Worm (Caenorhabditis elegans) whole organism, L1 larva: ENCODE results near the gene D1086.17.

Experiments used
- C04F5.9 ChIP-seq: sonication (generic microtip); optimal IDR thresholded peaks from 2 replicates; lab custom pipeline; 2016; ENCODE audit warnings: missing genetic modification characterization, missing compliant biosample characterization
- C16A3.4 ChIP-seq: fragments of 150-350 bp; optimal IDR thresholded peaks from 2 replicates; lab custom pipeline; 2014; ENCODE audit warnings: missing biosample characterization, missing genetic modification characterization
- C34B4.2 ChIP-seq: sonication (generic microtip); optimal IDR thresholded peaks from 2 replicates; lab custom pipeline; 2017; ENCODE audit warnings: mild to moderate bottlenecking, missing genetic modification characterization, missing compliant biosample characterization
- alr-1 ChIP-seq: fragments of 200-800 bp; sonication (Bioruptor generic); optimal IDR thresholded peaks from 2 replicates; lab custom pipeline; 2018; ENCODE audit warnings: borderline replicate concordance, mild to moderate bottlenecking, missing genetic modification characterization, missing compliant biosample characterization
- aly-2 ChIP-seq: fragments of 150-350 bp; optimal IDR thresholded peaks from 2 replicates; lab custom pipeline; 2014; ENCODE audit warnings: missing biosample characterization, missing genetic modification characterization
- ama-1 ChIP-seq: fragments of 150-350 bp; optimal IDR thresholded peaks from 2 replicates; lab custom pipeline; 2014
- blmp-1 ChIP-seq: fragments of 150-350 bp; optimal IDR thresholded peaks from 2 replicates; lab custom pipeline; 2014; ENCODE audit warnings: missing biosample characterization, missing genetic modification characterization
- ceh-82 ChIP-seq, 3 experiments: fragments of 150-350 bp in 1 of 3; sonication (generic microtip) in 2 of 3; optimal IDR thresholded peaks; 2 replicates each; lab custom pipeline; 2014 to 2017; ENCODE audit warnings: missing biosample characterization in 3 of 3, missing genetic modification characterization in 3 of 3
- ceh-88 ChIP-seq: fragments of 200-800 bp; sonication (Bioruptor generic); IDR thresholded peaks from 2 replicates; pipeline ENCODE4 v1.3.6; 2022; ENCODE audit warnings: missing genetic modification characterization, missing compliant biosample characterization
- dsc-1 ChIP-seq: sonication (generic microtip); optimal IDR thresholded peaks from 2 replicates; lab custom pipeline; 2016; ENCODE audit warnings: mild to moderate bottlenecking, missing genetic modification characterization, missing compliant biosample characterization
- efl-1 ChIP-seq, 4 experiments: fragments of 150-350 bp; optimal IDR thresholded peaks in 3 of 4; peaks in 1 of 4; 1 replicate in 1 of 4; 2 replicates in 3 of 4; lab custom pipeline; 2014; ENCODE audit warnings: missing biosample characterization in 2 of 4, missing genetic modification characterization in 2 of 4, missing genetic modification reagents in 2 of 4
- efl-3 ChIP-seq: fragments of 200-800 bp; sonication (Bioruptor generic); optimal IDR thresholded peaks from 2 replicates; lab custom pipeline; 2018; ENCODE audit warnings: mild to moderate bottlenecking, missing genetic modification characterization, missing compliant biosample characterization
- egl-13 ChIP-seq: sonication (generic microtip); optimal IDR thresholded peaks from 2 replicates; lab custom pipeline; 2016; ENCODE audit warnings: missing genotype, missing genetic modification reagents, missing genetic modification characterization, missing compliant biosample characterization
- elt-2 ChIP-seq: sonication (generic microtip); optimal IDR thresholded peaks from 2 replicates; lab custom pipeline; 2016; ENCODE audit warnings: missing genetic modification characterization, mild to moderate bottlenecking, inconsistent platforms, missing compliant biosample characterization, missing genetic modification reagents
- elt-3 ChIP-seq, 6 experiments: fragments of 150-350 bp in 1 of 6; sonication (generic microtip); optimal IDR thresholded peaks; 2 replicates each; lab custom pipeline; 2017 to 2018; ENCODE audit warnings: missing biosample characterization in 6 of 6, missing genetic modification characterization in 6 of 6, inconsistent platforms in 1 of 6
- grh-1 ChIP-seq: fragments of 200-800 bp; sonication (Bioruptor generic); IDR thresholded peaks from 2 replicates; pipeline ENCODE4 v1.3.6; 2022; ENCODE audit warnings: missing genetic modification reagents, missing genetic modification characterization, missing compliant biosample characterization
- hlh-17 ChIP-seq: fragments of 200-800 bp; sonication (Bioruptor generic); optimal IDR thresholded peaks from 2 replicates; lab custom pipeline; 2018; ENCODE audit warnings: missing genetic modification characterization, mild to moderate bottlenecking, missing compliant biosample characterization, moderate library complexity, borderline replicate concordance
- hlh-4 ChIP-seq: sonication (generic microtip); optimal IDR thresholded peaks from 2 replicates; lab custom pipeline; 2016; ENCODE audit warnings: mild to moderate bottlenecking, missing genetic modification characterization, missing compliant biosample characterization
- lin-14 ChIP-seq: fragments of 200-800 bp; sonication (Bioruptor generic); optimal IDR thresholded peaks from 2 replicates; lab custom pipeline; 2018; ENCODE audit warnings: mild to moderate bottlenecking, missing genetic modification characterization, moderate library complexity, missing compliant biosample characterization
- lin-39 ChIP-seq: fragments of 150-350 bp; optimal IDR thresholded peaks from 2 replicates; lab custom pipeline; 2014; ENCODE audit warnings: missing biosample characterization, missing genetic modification reagents, missing genetic modification characterization
- lir-3 ChIP-seq: sonication (generic microtip); optimal IDR thresholded peaks from 2 replicates; lab custom pipeline; 2016; ENCODE audit warnings: mild to moderate bottlenecking, missing genetic modification characterization, moderate library complexity, missing compliant biosample characterization; ENCODE audit not compliant: poor library complexity
- lsy-2 ChIP-seq, 2 experiments: fragments of 150-350 bp; optimal IDR thresholded peaks; 2 replicates each; lab custom pipeline; 2014; ENCODE audit warnings: missing biosample characterization in 2 of 2, missing genetic modification characterization in 2 of 2
- mdl-1 ChIP-seq, 2 experiments: fragments of 150-350 bp; optimal IDR thresholded peaks; 2 replicates each; lab custom pipeline; 2014 to 2017; ENCODE audit warnings: missing biosample characterization in 2 of 2, missing genetic modification characterization in 2 of 2, inconsistent platforms in 1 of 2
- mef-2 ChIP-seq: fragments of 150-350 bp; optimal IDR thresholded peaks from 2 replicates; lab custom pipeline; 2014; ENCODE audit warnings: missing biosample characterization, missing genetic modification characterization
- mep-1 ChIP-seq: fragments of 150-350 bp; optimal IDR thresholded peaks from 2 replicates; lab custom pipeline; 2014; ENCODE audit warnings: missing biosample characterization, missing genetic modification characterization
- nhr-11 ChIP-seq: fragments of 150-350 bp; optimal IDR thresholded peaks from 2 replicates; lab custom pipeline; 2014; ENCODE audit warnings: missing biosample characterization, missing genetic modification characterization
- nhr-19 ChIP-seq: fragments of 200-800 bp; sonication (Bioruptor generic); conservative IDR thresholded peaks from 2 replicates; pipeline ENCODE4 v1.3.6; 2022; ENCODE audit warnings: missing genetic modification characterization, missing compliant biosample characterization
- nhr-20 ChIP-seq: sonication (generic microtip); optimal IDR thresholded peaks from 2 replicates; lab custom pipeline; 2016; ENCODE audit warnings: mild to moderate bottlenecking, missing genetic modification characterization, missing compliant biosample characterization
- nhr-237 ChIP-seq: fragments of 150-350 bp; optimal IDR thresholded peaks from 2 replicates; lab custom pipeline; 2014; ENCODE audit warnings: missing biosample characterization, missing genetic modification characterization
- nhr-47 ChIP-seq: sonication (generic microtip); optimal IDR thresholded peaks from 2 replicates; lab custom pipeline; 2016; ENCODE audit warnings: mild to moderate bottlenecking, missing genetic modification characterization, moderate library complexity, missing compliant biosample characterization
- nhr-71 ChIP-seq: sonication (generic microtip); optimal IDR thresholded peaks from 2 replicates; lab custom pipeline; 2016; ENCODE audit warnings: mild to moderate bottlenecking, missing genetic modification characterization, moderate library complexity, missing compliant biosample characterization
- nhr-85 ChIP-seq: sonication (generic microtip); peaks from one replicate; lab custom pipeline; 2016; ENCODE audit warnings: missing genetic modification characterization, inconsistent platforms, missing compliant biosample characterization
- nhr-90 ChIP-seq: sonication (generic microtip); optimal IDR thresholded peaks from 2 replicates; lab custom pipeline; 2016; ENCODE audit warnings: mild to moderate bottlenecking, missing genetic modification characterization, missing compliant biosample characterization; ENCODE audit not compliant: poor library complexity
- rnt-1 ChIP-seq: sonication (generic microtip); optimal IDR thresholded peaks from 2 replicates; lab custom pipeline; 2016; ENCODE audit warnings: mild to moderate bottlenecking, missing genetic modification characterization, moderate library complexity, missing compliant biosample characterization
- snpc-4 ChIP-seq: fragments of 150-350 bp; optimal IDR thresholded peaks from 2 replicates; lab custom pipeline; 2014; ENCODE audit warnings: missing biosample characterization, missing genetic modification characterization
- snu-23 ChIP-seq: sonication (generic microtip); optimal IDR thresholded peaks from 2 replicates; lab custom pipeline; 2016; ENCODE audit warnings: missing genetic modification characterization, missing compliant biosample characterization
- sox-4 ChIP-seq: sonication (generic microtip); optimal IDR thresholded peaks from 2 replicates; lab custom pipeline; 2016; ENCODE audit warnings: missing genetic modification characterization, missing compliant biosample characterization
- sptf-1 ChIP-seq: fragments of 150-350 bp; optimal IDR thresholded peaks from 2 replicates; lab custom pipeline; 2014; ENCODE audit warnings: missing biosample characterization, missing genetic modification characterization
- swsn-7 ChIP-seq: sonication (generic microtip); optimal IDR thresholded peaks from 2 replicates; lab custom pipeline; 2016; ENCODE audit warnings: missing genetic modification characterization, missing compliant biosample characterization
- tbx-2 ChIP-seq: sonication (generic microtip); optimal IDR thresholded peaks from 2 replicates; lab custom pipeline; 2016; ENCODE audit warnings: missing genetic modification characterization, missing compliant biosample characterization
- unc-130 ChIP-seq: fragments of 150-350 bp; optimal IDR thresholded peaks from 2 replicates; lab custom pipeline; 2017; ENCODE audit warnings: missing biosample characterization, missing genetic modification characterization, inconsistent platforms
- unc-86 ChIP-seq: sonication (generic microtip); optimal IDR thresholded peaks from 2 replicates; lab custom pipeline; 2016; ENCODE audit warnings: missing genetic modification characterization, missing compliant biosample characterization
- vab-15 ChIP-seq: sonication (generic microtip); optimal IDR thresholded peaks from 2 replicates; lab custom pipeline; 2017; ENCODE audit warnings: missing genotype, mild to moderate bottlenecking, missing genetic modification characterization, missing compliant biosample characterization
- xbp-1 ChIP-seq: sonication (generic microtip); optimal IDR thresholded peaks from 2 replicates; lab custom pipeline; 2016; ENCODE audit warnings: missing genetic modification characterization, missing compliant biosample characterization
- zag-1 ChIP-seq: fragments of 150-350 bp; optimal IDR thresholded peaks from 2 replicates; lab custom pipeline; 2014; ENCODE audit warnings: missing biosample characterization, missing genetic modification characterization
- ztf-4 ChIP-seq: fragments of 150-350 bp; optimal IDR thresholded peaks from 2 replicates; lab custom pipeline; 2014; ENCODE audit warnings: missing biosample characterization, missing genetic modification characterization

D1086.17 gene

ce11 chrV:14092403-14092802 is 24.7 kb downstream of the D1086.17 start, which contains the start of gene D1086.3:
TSS of gene D1086.3 (plus strand) at chrV:14092792.
- TF ChIP-seq nhr-237 (tag; lab: Kevin White, UChicago) (no peak), nhr-20 (tag; lab: Kevin White, UChicago) (peak; percentile 51), mef-2 (no peak), nhr-71 (tag; lab: Kevin White, UChicago) (peak; percentile 82), lsy-2 (tag; optimal IDR thresholded peaks at IDR 0.05; lab: Kevin White, UChicago) (peak in 1 of 2 experiments; percentile 42), nhr-19 (GFP tag; lab: Robert Waterston, UW) (peak; percentile 80), grh-1 (peak; percentile 53; the same call in 1 of the 2 replicates), egl-13 (no peak), aly-2 (peak; percentile 37), lin-39 (tag; lab: Kevin White, UChicago) (peak; percentile 75), zag-1 (no peak), unc-86 (tag; lab: Kevin White, UChicago) (no peak), unc-130 (tag; lab: Kevin White, UChicago) (no peak), elt-3 (tag; optimal IDR thresholded peaks at IDR 0.05; lab: Kevin White, UChicago) (peak in 1 of 6 experiments; percentile 7), alr-1 (tag; lab: Kevin White, UChicago) (no peak), mep-1 (tag; lab: Kevin White, UChicago) (peak; percentile 4), efl-3 (GFP tag; lab: Kevin White, UChicago) (no peak), tbx-2 (tag; lab: Kevin White, UChicago) (peak; percentile 31), C16A3.4 (tag; lab: Kevin White, UChicago) (no peak), nhr-90 (peak; percentile 82), ama-1 (lab: Kevin White, UChicago) (peak; percentile 70), xbp-1 (tag; lab: Kevin White, UChicago) (peak; percentile 27), swsn-7 (tag; lab: Kevin White, UChicago) (peak; percentile 65), snpc-4 (peak; percentile 98), snu-23 (peak; percentile 48), nhr-47 (tag; lab: Kevin White, UChicago) (peak; percentile 72), efl-1 (optimal IDR thresholded peaks at IDR 0.05; lab: Kevin White, UChicago) (peak; percentile 17 to 47), efl-1 (GFP tag; optimal IDR thresholded peaks at IDR 0.05 in 1 of 2; lab: Kevin White, UChicago) (peak in 1 of 2 experiments; percentile 92), rnt-1 (tag; lab: Kevin White, UChicago) (peak; percentile 82), ztf-4 (tag; lab: Kevin White, UChicago) (no peak), nhr-85 (tag; lab: Kevin White, UChicago) (peak; percentile 87), vab-15 (tag; lab: Kevin White, UChicago) (no peak), nhr-11 (tag; lab: Kevin White, UChicago) (no peak), elt-2 (tag; lab: Kevin White, UChicago) (peak; percentile 55), lin-14 (GFP tag; lab: Kevin White, UChicago) (peak; percentile 4), dsc-1 (tag; lab: Kevin White, UChicago) (peak; percentile 47), lir-3 (tag; lab: Kevin White, UChicago) (no peak)

ce11 chrV:14093805-14094204 is 26.1 kb downstream of the D1086.17 start, which contains the start of gene D1086.8:
TSS of gene D1086.8 (plus strand) at chrV:14094105.
- TF ChIP-seq dsc-1 (tag; lab: Kevin White, UChicago): peak; percentile 2
- no peak for TF ChIP-seq nhr-47 (tag; lab: Kevin White, UChicago)
- no peak for TF ChIP-seq zag-1
- peak in 1 of 2 experiments; percentile 38 for TF ChIP-seq lsy-2 (tag; optimal IDR thresholded peaks at IDR 0.05; lab: Kevin White, UChicago)
- TF ChIP-seq blmp-1: peak; percentile 11
- peak; percentile 57 for TF ChIP-seq lin-14 (GFP tag; lab: Kevin White, UChicago)
- TF ChIP-seq rnt-1 (tag; lab: Kevin White, UChicago): peak; percentile 33

- TF ChIP-seq nhr-20 (tag; lab: Kevin White, UChicago): no peak
- no peak for TF ChIP-seq mep-1 (tag; lab: Kevin White, UChicago)
- no peak for TF ChIP-seq xbp-1 (tag; lab: Kevin White, UChicago)
- TF ChIP-seq C34B4.2 (tag; lab: Kevin White, UChicago): no peak
- TF ChIP-seq hlh-4 (tag; lab: Kevin White, UChicago): no peak
- TF ChIP-seq snu-23: no peak
- no peak for TF ChIP-seq sptf-1
- TF ChIP-seq sox-4: no peak
- TF ChIP-seq tbx-2 (tag; lab: Kevin White, UChicago): no peak
- no peak for TF ChIP-seq mdl-1 (tag; optimal IDR thresholded peaks at IDR 0.05; lab: Kevin White, UChicago)
- TF ChIP-seq hlh-17 (GFP tag; lab: Kevin White, UChicago): no peak
- TF ChIP-seq nhr-47 (tag; lab: Kevin White, UChicago): no peak
- no peak for TF ChIP-seq ceh-88
- no peak for TF ChIP-seq C04F5.9 (tag; lab: Kevin White, UChicago)
- TF ChIP-seq ceh-82 (tag; optimal IDR thresholded peaks at IDR 0.05; lab: Kevin White, UChicago): no peak
- TF ChIP-seq, all 84 proteins: peak for 0
These were observed 26.9 kb downstream of the D1086.17 start for ce11 chrV:14094546-14094945.
